Fruit fly (Drosophila melanogaster) whole organism, embryonic: Measurements from ENCODE around the gene cmb.
A peak's percentile ranks its signal among the peaks of the same experiment; 100 is the strongest.

ENCODE experiments used
- Antp ChIP-seq: fragments of 200-800 bp; sonication (Bioruptor generic); optimal IDR thresholded peaks from 3 replicates; lab custom pipeline; 2016; ENCODE audit warnings: missing biosample characterization, missing genetic modification characterization
- Atf6 ChIP-seq: fragments of 200-800 bp; sonication (Bioruptor generic); IDR thresholded peaks from 2 replicates; pipeline ENCODE4 v1.3.6; 2022; ENCODE audit warnings: missing biosample characterization, missing genetic modification characterization
- B-H1 ChIP-seq: fragments of 200-800 bp; sonication (Bioruptor generic); IDR thresholded peaks from 3 replicates; pipeline ENCODE4 v1.3.6; 2022; ENCODE audit warnings: missing biosample characterization, missing genetic modification characterization
- Bteb2 ChIP-seq: fragments of 200-800 bp; sonication (Bioruptor generic); optimal IDR thresholded peaks from 2 replicates; lab custom pipeline; 2016; ENCODE audit warnings: missing biosample characterization, missing genetic modification characterization
- CG11085 ChIP-seq: fragments of 200-800 bp; sonication (Bioruptor generic); IDR thresholded peaks from 2 replicates; pipeline ENCODE4 v1.3.6; 2022; ENCODE audit warnings: missing biosample characterization, missing genetic modification characterization
- CG12104 ChIP-seq: fragments of 200-800 bp; sonication (Bioruptor generic); optimal IDR thresholded peaks from 3 replicates; lab custom pipeline; 2016; ENCODE audit warnings: missing biosample characterization, missing genetic modification characterization
- CG12155 ChIP-seq: fragments of 200-800 bp; sonication (Bioruptor generic); optimal IDR thresholded peaks from 3 replicates; lab custom pipeline; 2016; ENCODE audit warnings: missing biosample characterization, missing genetic modification characterization
- CG12769 ChIP-seq: fragments of 200-800 bp; sonication (Bioruptor generic); optimal IDR thresholded peaks from 2 replicates; lab custom pipeline; 2019; ENCODE audit warnings: missing biosample characterization, mild to moderate bottlenecking, missing genetic modification characterization, moderate library complexity
- CG13894 ChIP-seq: fragments of 200-800 bp; sonication (Bioruptor generic); optimal IDR thresholded peaks from 3 replicates; lab custom pipeline; 2018; ENCODE audit warnings: missing biosample characterization, mild to moderate bottlenecking, missing genetic modification characterization, moderate library complexity
- CG17802 ChIP-seq: fragments of 200-800 bp; sonication (Bioruptor generic); optimal IDR thresholded peaks from 2 replicates; lab custom pipeline; 2018; ENCODE audit warnings: missing biosample characterization, mild to moderate bottlenecking, missing genetic modification characterization, moderate library complexity
- CG17912 ChIP-seq: fragments of 200-800 bp; sonication (Bioruptor generic); optimal IDR thresholded peaks from 2 replicates; lab custom pipeline; 2018; ENCODE audit warnings: missing biosample characterization, mild to moderate bottlenecking, missing genetic modification characterization
- CG18599 ChIP-seq: fragments of 200-800 bp; sonication (Bioruptor generic); optimal IDR thresholded peaks from 3 replicates; lab custom pipeline; 2017; ENCODE audit warnings: missing biosample characterization, missing genetic modification characterization, mild to moderate bottlenecking, moderate library complexity, missing genetic modification reagents
- CG31224 ChIP-seq: fragments of 200-800 bp; sonication (Bioruptor generic); IDR thresholded peaks from 2 replicates; pipeline ENCODE4 v1.3.6; 2022; ENCODE audit warnings: missing biosample characterization, missing genetic modification characterization
- CG34224 ChIP-seq: fragments of 200-800 bp; sonication (Bioruptor generic); IDR thresholded peaks from 3 replicates; pipeline ENCODE4 v1.3.6; 2022; ENCODE audit warnings: missing biosample characterization, missing genetic modification characterization; ENCODE audit not compliant: partially characterized antibody
- CG6813 ChIP-seq: fragments of 200-800 bp; sonication (Bioruptor generic); optimal IDR thresholded peaks from 2 replicates; lab custom pipeline; 2017; ENCODE audit warnings: missing biosample characterization, missing genetic modification characterization, mild to moderate bottlenecking, moderate library complexity, missing genetic modification reagents
- CG8290 ChIP-seq, 3 experiments: fragments of 200-800 bp; sonication (Bioruptor generic); optimal IDR thresholded peaks; 2 replicates each; lab custom pipeline; 2016 to 2019; ENCODE audit warnings: missing biosample characterization in 3 of 3, missing genetic modification characterization in 3 of 3, mild to moderate bottlenecking in 2 of 3, moderate library complexity in 1 of 3
- CTCF ChIP-seq: fragments of 200-800 bp; sonication (Bioruptor generic); optimal IDR thresholded peaks from 2 replicates; lab custom pipeline; 2017; ENCODE audit warnings: missing biosample characterization, mild to moderate bottlenecking, missing genetic modification characterization, moderate library complexity
- Chrac-16 ChIP-seq: fragments of 200-800 bp; sonication (Bioruptor generic); optimal IDR thresholded peaks from 3 replicates; lab custom pipeline; 2016; ENCODE audit warnings: missing biosample characterization, missing genetic modification characterization
- CrebB ChIP-seq: fragments of 200-800 bp; sonication (Bioruptor generic); optimal IDR thresholded peaks from 3 replicates; lab custom pipeline; 2018; ENCODE audit warnings: missing biosample characterization, mild to moderate bottlenecking, missing genetic modification characterization
- Deaf1 ChIP-seq: fragments of 200-800 bp; optimal IDR thresholded peaks from 3 replicates; lab custom pipeline; 2019; ENCODE audit warnings: missing biosample characterization, mild to moderate bottlenecking, missing genetic modification characterization, moderate library complexity
- Drgx ChIP-seq: fragments of 200-800 bp; sonication (Bioruptor generic); IDR thresholded peaks from 2 replicates; pipeline ENCODE4 v1.3.6; 2022; ENCODE audit warnings: missing biosample characterization, missing genetic modification characterization
- Max ChIP-seq: fragments of 200-800 bp; sonication (Bioruptor generic); optimal IDR thresholded peaks from 2 replicates; lab custom pipeline; 2016; ENCODE audit warnings: missing biosample characterization, mild to moderate bottlenecking, missing genetic modification characterization
- Opbp ChIP-seq: fragments of 200-800 bp; sonication (Bioruptor generic); IDR thresholded peaks from 3 replicates; pipeline ENCODE4 v1.3.6; 2022; ENCODE audit warnings: missing biosample characterization, missing genetic modification characterization; ENCODE audit not compliant: partially characterized antibody
- Rfx ChIP-seq: fragments of 200-800 bp; sonication (Bioruptor generic); IDR thresholded peaks from 2 replicates; pipeline ENCODE4 v1.3.6; 2022; ENCODE audit warnings: missing biosample characterization, missing genetic modification characterization
- TFAM ChIP-seq: fragments of 200-800 bp; sonication (Bioruptor generic); optimal IDR thresholded peaks from 2 replicates; lab custom pipeline; 2017; ENCODE audit warnings: missing biosample characterization, missing genetic modification characterization, inconsistent platforms
- Trl ChIP-seq, 3 experiments: fragments of >200 bp in 2 of 3; fragments of 200-800 bp in 1 of 3; sonication (Bioruptor generic) in 1 of 3; optimal IDR thresholded peaks; 2 replicates in 1 of 3; 3 replicates in 2 of 3; lab custom pipeline; 2016 to 2017; ENCODE audit warnings: missing biosample characterization in 1 of 3, missing genetic modification characterization in 1 of 3
- Xbp1 ChIP-seq: fragments of 200-800 bp; sonication (Bioruptor generic); optimal IDR thresholded peaks from 3 replicates; lab custom pipeline; 2016; ENCODE audit warnings: missing biosample characterization, mild to moderate bottlenecking, missing genetic modification characterization
- chinmo ChIP-seq: fragments of 200-800 bp; sonication (Bioruptor generic); IDR thresholded peaks from 4 replicates; pipeline ENCODE4 v1.3.6; 2022; ENCODE audit warnings: missing biosample characterization, missing genetic modification characterization; ENCODE audit not compliant: partially characterized antibody
- ems ChIP-seq: fragments of 200-800 bp; sonication (Bioruptor generic); optimal IDR thresholded peaks from 3 replicates; lab custom pipeline; 2016; ENCODE audit warnings: missing biosample characterization, missing genetic modification characterization
- en ChIP-seq: fragments of 200-800 bp; sonication (Bioruptor generic); optimal IDR thresholded peaks from 2 replicates; lab custom pipeline; 2016; ENCODE audit warnings: missing biosample characterization, missing genetic modification characterization
- gcm2 ChIP-seq: fragments of 200-800 bp; sonication (Bioruptor generic); optimal IDR thresholded peaks from 2 replicates; lab custom pipeline; 2016; ENCODE audit warnings: missing biosample characterization, missing genetic modification characterization
- hbn ChIP-seq: fragments of 200-800 bp; sonication (Bioruptor generic); IDR thresholded peaks from 2 replicates; pipeline ENCODE4 v1.3.6; 2022; ENCODE audit warnings: missing biosample characterization, missing genetic modification characterization; ENCODE audit not compliant: partially characterized antibody
- mirr ChIP-seq: fragments of 200-800 bp; sonication (Bioruptor generic); optimal IDR thresholded peaks from 3 replicates; lab custom pipeline; 2018; ENCODE audit warnings: missing biosample characterization, mild to moderate bottlenecking, missing genetic modification characterization
- nom ChIP-seq: fragments of 200-800 bp; sonication (Bioruptor generic); optimal IDR thresholded peaks from 2 replicates; lab custom pipeline; 2017; ENCODE audit warnings: missing biosample characterization, missing genetic modification characterization, mild to moderate bottlenecking, moderate library complexity, missing genetic modification reagents
- rib ChIP-seq: fragments of 200-800 bp; sonication (Bioruptor generic); IDR thresholded peaks from 2 replicates; pipeline ENCODE4 v1.3.6; 2022; ENCODE audit warnings: missing biosample characterization, missing genetic modification characterization
- slou ChIP-seq: fragments of 200-800 bp; sonication (Bioruptor generic); optimal IDR thresholded peaks from 3 replicates; lab custom pipeline; 2016; ENCODE audit warnings: missing biosample characterization, missing genetic modification characterization
- sr ChIP-seq: fragments of 200-800 bp; sonication (Bioruptor generic); IDR thresholded peaks from 3 replicates; pipeline ENCODE4 v1.3.6; 2022; ENCODE audit warnings: missing biosample characterization, missing genetic modification characterization
- zfh2 ChIP-seq: fragments of 200-800 bp; sonication (Bioruptor generic); optimal IDR thresholded peaks from 2 replicates; lab custom pipeline; 2016; ENCODE audit warnings: missing biosample characterization, missing genetic modification characterization

The cmb gene

DNA sequence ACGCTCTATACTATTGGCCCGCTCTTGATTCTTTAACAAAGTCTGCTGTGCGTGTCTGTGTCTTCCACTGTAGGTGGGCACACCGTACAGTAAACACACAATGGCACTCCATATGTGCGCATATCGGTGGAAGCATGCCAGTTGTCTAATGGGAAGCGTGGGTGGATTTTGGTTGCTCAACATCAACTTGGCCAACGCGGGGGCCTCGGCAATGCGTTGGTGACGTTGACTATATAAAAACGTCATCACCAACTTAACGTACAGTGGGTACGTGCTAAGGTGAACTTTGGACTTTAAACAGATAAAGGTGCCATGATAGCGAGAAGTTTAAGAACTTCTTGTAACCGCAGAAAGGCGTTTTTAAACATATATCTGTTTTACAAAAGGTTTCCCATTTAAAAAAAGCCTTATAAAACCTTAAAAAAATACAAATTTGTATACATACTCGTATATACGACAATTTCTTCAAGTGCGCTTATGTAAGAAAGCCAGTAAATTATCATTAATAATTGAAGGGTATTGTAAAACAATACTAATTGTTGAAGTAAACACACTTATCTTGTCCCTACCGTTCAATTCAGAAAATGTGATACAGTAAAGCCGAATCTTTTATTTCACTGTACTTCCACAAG lies 37.3 kb downstream of the cmb start (continued):
- TF ChIP-seq CG12104 (peak; percentile 68), Bteb2 (GFP tag; lab: Kevin White, UChicago) (peak; percentile 1), CG12155 (GFP tag; lab: Kevin White, UChicago) (peak; percentile 37), CG18599 (GFP tag; lab: Kevin White, UChicago) (peak; percentile 63), CTCF (no peak), Antp (GFP tag; lab: Kevin White, UChicago) (peak; percentile 19), B-H1 (GFP tag; lab: Robert Waterston, UW) (no peak), slou (GFP tag; lab: Kevin White, UChicago) (no peak), CG11085 (GFP tag; lab: Robert Waterston, UW) (no peak), gcm2 (no peak), CG17802 (tag; lab: Kevin White, UChicago) (no peak), CG31224 (GFP tag; lab: Robert Waterston, UW) (0 out of 2 replicates have a peak, but pooled peaks have one; percentile 41), CG6813 (peak; percentile 43)

- TF ChIP-seq CG17912 (GFP tag; lab: Kevin White, UChicago) (no peak), chinmo (GFP tag; lab: Robert Waterston, UW) (peak; percentile 84; the same call in 1 of the 4 replicates), CG8290 (GFP tag; optimal IDR thresholded peaks at IDR 0.05; lab: Kevin White, UChicago) (no peak), CG8290 (tag; optimal IDR thresholded peaks at IDR 0.05; lab: Kevin White, UChicago) (peak in 1 of 2 experiments; percentile 8), TFAM (GFP tag; lab: Kevin White, UChicago) (no peak), rib (GFP tag; lab: Robert Waterston, UW) (peak; percentile 72; the same call in 1 of the 2 replicates), zfh2 (no peak), sr (GFP tag; lab: Robert Waterston, UW) (peak; percentile 14; the same call in 1 of the 3 replicates), mirr (peak; percentile 28), Drgx (0 out of 2 replicates have a peak, but pooled peaks have one; percentile 6), Max (GFP tag; lab: Kevin White, UChicago) (no peak), hbn (GFP tag; lab: Robert Waterston, UW) (0 out of 2 replicates have a peak, but pooled peaks have one; percentile 23), CrebB (tag; lab: Kevin White, UChicago) (no peak), nom (GFP tag; lab: Kevin White, UChicago) (peak; percentile 38), Xbp1 (GFP tag; lab: Kevin White, UChicago) (no peak), CG13894 (tag; lab: Kevin White, UChicago) (peak; percentile 10), CG34224 (GFP tag; lab: Robert Waterston, UW) (peak; percentile 41; the same call in 2 of the 3 replicates), CG12769 (tag; lab: Kevin White, UChicago) (peak; percentile 9), Deaf1 (tag; lab: Kevin White, UChicago) (peak; percentile 84), en (no peak), Opbp (GFP tag; lab: Robert Waterston, UW) (0 out of 3 replicates have a peak, but pooled peaks have one; percentile 17), Trl (optimal IDR thresholded peaks at IDR 0.05; lab: Kevin White, UChicago) (peak in 1 of 2 experiments; percentile 55), Trl (GFP tag; optimal IDR thresholded peaks at IDR 0.05; lab: Kevin White, UChicago) (no peak), ems (GFP tag; lab: Kevin White, UChicago) (no peak), Rfx (GFP tag; lab: Robert Waterston, UW) (peak; percentile 21; the same call in 1 of the 2 replicates), Atf6 (0 out of 2 replicates have a peak, but pooled peaks have one; percentile 9), Chrac-16 (GFP tag; lab: Kevin White, UChicago) (no peak)
Observed at dm6 chr3L:13480241-13480627, 37.8 kb downstream of the cmb start.
